Worm (Caenorhabditis elegans) whole organism, L2 larva: ENCODE results near the gene F16F9.4.

Source experiments
- C34F6.9 ChIP-seq: fragments of 150-350 bp; optimal IDR thresholded peaks from 2 replicates; lab custom pipeline; 2014; ENCODE audit warnings: missing biosample characterization, missing genetic modification characterization
- F13H6.1 ChIP-seq: sonication (generic microtip); optimal IDR thresholded peaks from 2 replicates; lab custom pipeline; 2016; ENCODE audit warnings: missing genetic modification characterization, missing compliant biosample characterization
- ZK546.5 ChIP-seq: sonication (generic microtip); optimal IDR thresholded peaks from 2 replicates; lab custom pipeline; 2017; ENCODE audit warnings: missing biosample characterization, missing genetic modification characterization
- blmp-1 ChIP-seq: sonication (generic microtip); optimal IDR thresholded peaks from 2 replicates; lab custom pipeline; 2017; ENCODE audit warnings: missing genetic modification characterization, mild to moderate bottlenecking, missing compliant biosample characterization, antibody characterized with exemption, moderate library complexity; ENCODE audit not compliant: insufficient read depth
- ceh-82 ChIP-seq: fragments of 150-350 bp; optimal IDR thresholded peaks from 2 replicates; lab custom pipeline; 2014; ENCODE audit warnings: missing biosample characterization, missing genetic modification characterization
- crh-2 ChIP-seq: sonication (generic microtip); optimal IDR thresholded peaks from 2 replicates; lab custom pipeline; 2017; ENCODE audit warnings: missing biosample characterization, missing genetic modification characterization
- egl-27 ChIP-seq: sonication (generic microtip); optimal IDR thresholded peaks from 3 replicates; lab custom pipeline; 2017; ENCODE audit warnings: missing biosample characterization, missing genetic modification reagents, missing genetic modification characterization
- elt-1 ChIP-seq: fragments of 150-350 bp; optimal IDR thresholded peaks from 2 replicates; lab custom pipeline; 2014; ENCODE audit warnings: missing biosample characterization, missing genetic modification characterization
- fos-1 ChIP-seq: fragments of 150-350 bp; optimal IDR thresholded peaks from 2 replicates; lab custom pipeline; 2014; ENCODE audit warnings: missing biosample characterization, missing genetic modification characterization
- gmeb-1 ChIP-seq: fragments of 150-350 bp; optimal IDR thresholded peaks from 2 replicates; lab custom pipeline; 2014; ENCODE audit warnings: missing biosample characterization, missing genetic modification characterization
- lin-11 ChIP-seq: fragments of 150-350 bp; sonication (generic microtip); optimal IDR thresholded peaks from 2 replicates; lab custom pipeline; 2014; ENCODE audit warnings: missing biosample characterization, missing genetic modification characterization, inconsistent platforms, mixed read lengths
- lin-13 ChIP-seq: fragments of 150-350 bp; optimal IDR thresholded peaks from 2 replicates; lab custom pipeline; 2014; ENCODE audit warnings: missing biosample characterization, missing genetic modification reagents, missing genetic modification characterization
- lin-39 ChIP-seq: fragments of 150-350 bp; optimal IDR thresholded peaks from 2 replicates; lab custom pipeline; 2014; ENCODE audit warnings: missing biosample characterization, missing genetic modification reagents, missing genetic modification characterization
- lsy-2 ChIP-seq, 2 experiments: fragments of 150-350 bp in 1 of 2; sonication (generic microtip) in 1 of 2; optimal IDR thresholded peaks; 2 replicates each; lab custom pipeline; 2014 to 2017; ENCODE audit warnings: missing biosample characterization in 2 of 2, missing genetic modification characterization in 2 of 2
- mab-5 ChIP-seq: fragments of 150-350 bp; optimal IDR thresholded peaks from 2 replicates; lab custom pipeline; 2014; ENCODE audit warnings: missing biosample characterization, missing genetic modification characterization
- mdl-1 ChIP-seq, 2 experiments: fragments of 150-350 bp in 1 of 2; sonication (generic microtip) in 1 of 2; optimal IDR thresholded peaks; 2 replicates each; lab custom pipeline; 2017; ENCODE audit warnings: missing biosample characterization in 2 of 2, missing genetic modification characterization in 2 of 2
- nhr-11 ChIP-seq: fragments of 150-350 bp; optimal IDR thresholded peaks from 2 replicates; lab custom pipeline; 2014; ENCODE audit warnings: missing biosample characterization, missing genetic modification characterization
- nhr-129 ChIP-seq: fragments of 150-350 bp; optimal IDR thresholded peaks from 2 replicates; lab custom pipeline; 2014; ENCODE audit warnings: missing biosample characterization, missing genetic modification characterization
- nhr-21 ChIP-seq: fragments of 150-350 bp; optimal IDR thresholded peaks from 2 replicates; lab custom pipeline; 2014; ENCODE audit warnings: missing biosample characterization, missing genetic modification characterization
- nhr-23 ChIP-seq: fragments of 150-350 bp; optimal IDR thresholded peaks from 2 replicates; lab custom pipeline; 2014; ENCODE audit warnings: missing biosample characterization, missing genetic modification reagents, missing genetic modification characterization
- nhr-237 ChIP-seq: fragments of 150-350 bp; optimal IDR thresholded peaks from 2 replicates; lab custom pipeline; 2014; ENCODE audit warnings: missing biosample characterization, missing genetic modification characterization
- nhr-6 ChIP-seq: fragments of 150-350 bp; optimal IDR thresholded peaks from 2 replicates; lab custom pipeline; 2014; ENCODE audit warnings: missing biosample characterization, missing genetic modification characterization
- nhr-77 ChIP-seq: fragments of 150-350 bp; optimal IDR thresholded peaks from 2 replicates; lab custom pipeline; 2014; ENCODE audit warnings: missing biosample characterization, missing genetic modification characterization
- sem-4 ChIP-seq: fragments of 150-350 bp; optimal IDR thresholded peaks from 2 replicates; lab custom pipeline; 2014; ENCODE audit warnings: missing biosample characterization, missing genetic modification reagents, missing genetic modification characterization
- skn-1 ChIP-seq: sonication (generic microtip); optimal IDR thresholded peaks from 2 replicates; lab custom pipeline; 2017; ENCODE audit warnings: missing biosample characterization, missing genetic modification characterization
- sma-3 ChIP-seq: sonication (generic microtip); optimal IDR thresholded peaks from 2 replicates; lab custom pipeline; 2016; ENCODE audit warnings: missing genetic modification reagents, missing genetic modification characterization, missing compliant biosample characterization
- sma-9 ChIP-seq, 2 experiments: fragments of 150-350 bp in 1 of 2; sonication (generic microtip) in 1 of 2; optimal IDR thresholded peaks; 2 replicates each; lab custom pipeline; 2014 to 2016; ENCODE audit warnings: missing genetic modification characterization in 2 of 2, mild to moderate bottlenecking in 1 of 2, missing biosample characterization in 1 of 2, missing compliant biosample characterization in 1 of 2, missing genetic modification reagents in 1 of 2, moderate library complexity in 1 of 2
- unc-55 ChIP-seq: fragments of 150-350 bp; sonication (generic microtip); optimal IDR thresholded peaks from 3 replicates; lab custom pipeline; 2014; ENCODE audit warnings: missing biosample characterization, missing genetic modification reagents, missing genetic modification characterization
- zag-1 ChIP-seq: fragments of 150-350 bp; optimal IDR thresholded peaks from 2 replicates; lab custom pipeline; 2014; ENCODE audit warnings: missing biosample characterization, missing genetic modification characterization
- ztf-4 ChIP-seq: fragments of 150-350 bp; optimal IDR thresholded peaks from 2 replicates; lab custom pipeline; 2014; ENCODE audit warnings: missing biosample characterization, missing genetic modification characterization

Gene F16F9.4

DNA sequence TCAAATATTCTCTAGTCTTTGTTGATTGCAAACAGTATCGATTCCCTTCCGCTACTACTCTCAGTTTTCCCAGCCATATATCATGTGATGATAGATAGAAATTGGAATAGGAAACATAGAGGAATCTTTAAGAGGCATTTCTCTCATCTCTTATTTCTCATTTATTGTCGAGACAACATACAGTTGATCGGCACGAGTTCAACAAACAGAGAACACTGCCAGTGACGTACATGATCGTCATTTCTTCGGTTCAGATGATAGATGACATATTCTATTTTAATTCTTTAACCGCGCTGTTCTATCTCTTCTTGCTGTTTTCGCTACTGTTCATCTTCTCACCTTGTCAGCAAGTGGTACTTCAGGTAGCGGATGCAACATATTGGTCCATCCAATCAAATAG is 12.0 kb upstream of the F16F9.4 start (continued):
- TF ChIP-seq crh-2 (tag; lab: Kevin White, UChicago) (peak; percentile 82), gmeb-1 (tag; lab: Kevin White, UChicago) (peak; percentile 63), nhr-237 (tag; lab: Kevin White, UChicago) (no peak), lin-11 (tag; lab: Kevin White, UChicago) (no peak), mdl-1 (tag; optimal IDR thresholded peaks at IDR 0.05; lab: Kevin White, UChicago) (peak; percentile 70 to 78), nhr-11 (tag; lab: Kevin White, UChicago) (no peak), fos-1 (tag; lab: Kevin White, UChicago) (peak; percentile 62), blmp-1 (peak; percentile 87), nhr-77 (no peak), lsy-2 (tag; optimal IDR thresholded peaks at IDR 0.05; lab: Kevin White, UChicago) (peak in 1 of 2 experiments; percentile 69), sem-4 (tag; lab: Kevin White, UChicago) (peak; percentile 89), ceh-82 (tag; lab: Kevin White, UChicago) (no peak), ZK546.5 (tag; lab: Kevin White, UChicago) (no peak), nhr-21 (tag; lab: Kevin White, UChicago) (peak; percentile 98), C34F6.9 (tag; lab: Kevin White, UChicago) (no peak)

DNA sequence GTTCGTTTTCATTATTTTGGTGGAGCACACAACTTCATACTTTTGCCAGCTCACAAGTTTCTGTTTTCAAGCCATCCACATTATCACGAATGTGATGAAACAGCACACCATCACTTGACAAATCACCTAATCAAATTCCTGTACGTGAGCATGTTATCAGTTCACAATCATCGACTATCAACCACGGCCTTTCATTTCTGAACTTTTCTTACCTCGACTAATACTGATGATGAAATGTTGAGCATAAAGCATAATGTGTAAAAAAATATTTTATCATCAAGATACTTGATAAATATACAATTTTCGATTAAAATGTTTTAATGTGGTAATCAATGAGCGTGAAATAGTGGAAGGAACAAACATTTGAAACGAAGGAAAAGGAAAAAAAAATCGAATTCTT is 10.3 kb upstream of the F16F9.4 start:
- TF ChIP-seq mdl-1 (tag; optimal IDR thresholded peaks at IDR 0.05; lab: Kevin White, UChicago) (peak in 1 of 2 experiments; percentile 17), nhr-129 (tag; lab: Kevin White, UChicago) (peak; percentile 69), egl-27 (tag; lab: Kevin White, UChicago) (peak; percentile 56), crh-2 (tag; lab: Kevin White, UChicago) (peak; percentile 83), zag-1 (no peak), unc-55 (GFP tag; lab: Kevin White, UChicago) (no peak), lsy-2 (tag; optimal IDR thresholded peaks at IDR 0.05; lab: Kevin White, UChicago) (peak in 1 of 2 experiments; percentile 11), ZK546.5 (tag; lab: Kevin White, UChicago) (no peak), nhr-6 (tag; lab: Kevin White, UChicago) (no peak), sma-3 (GFP tag; lab: Kevin White, UChicago) (peak; percentile 53), blmp-1 (no peak), nhr-21 (tag; lab: Kevin White, UChicago) (peak; percentile 40), F13H6.1 (tag; lab: Kevin White, UChicago) (peak; percentile 39), lin-39 (tag; lab: Kevin White, UChicago) (no peak), skn-1 (tag; lab: Kevin White, UChicago) (peak; percentile 31), gmeb-1 (tag; lab: Kevin White, UChicago) (peak; percentile 42), fos-1 (tag; lab: Kevin White, UChicago) (peak; percentile 91), mab-5 (tag; lab: Kevin White, UChicago) (no peak), ztf-4 (no peak), sma-9 (GFP tag; optimal IDR thresholded peaks at IDR 0.05; lab: Kevin White, UChicago) (peak; percentile 94), sma-9 (tag; optimal IDR thresholded peaks at IDR 0.05; lab: Kevin White, UChicago) (no peak)

DNA sequence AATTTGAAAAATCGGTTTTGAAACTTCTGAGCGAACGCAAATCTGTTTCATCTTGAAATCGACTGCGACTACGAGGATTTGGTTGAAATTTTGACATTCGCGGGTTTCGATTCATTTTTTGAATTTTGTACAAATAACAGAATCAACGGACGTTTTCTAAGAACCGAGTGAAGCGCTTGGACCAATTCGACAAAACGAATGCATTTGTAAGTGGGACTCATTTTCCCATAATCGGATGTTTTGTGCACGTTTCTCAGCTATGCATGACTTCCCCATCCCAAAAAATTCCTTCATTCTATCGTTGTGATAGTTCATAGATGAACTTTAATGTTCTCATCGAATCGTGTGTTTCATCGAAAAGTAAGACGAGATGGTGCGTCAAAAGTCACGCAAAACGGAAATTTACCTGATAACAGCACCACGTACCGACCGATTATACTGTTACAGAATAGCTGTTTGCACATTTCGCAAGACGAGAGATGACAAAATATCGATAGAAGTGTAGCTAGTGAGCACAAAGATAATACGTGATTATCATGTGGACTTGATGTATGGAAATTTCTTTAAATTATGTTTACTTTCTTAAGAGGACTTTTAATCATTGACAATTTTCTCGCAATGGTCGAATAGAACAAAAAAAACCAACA is 7.1 kb upstream of the F16F9.4 start, which contains the start of gene mec-10:
mec-10 (minus strand) TSS at position 189 of the 647 bp plus-strand sequence.
- peak; percentile 65 for TF ChIP-seq sma-9 (GFP tag; optimal IDR thresholded peaks at IDR 0.05; lab: Kevin White, UChicago)
- no peak for TF ChIP-seq sma-9 (tag; optimal IDR thresholded peaks at IDR 0.05; lab: Kevin White, UChicago)
- TF ChIP-seq nhr-23 (tag; lab: Kevin White, UChicago): no peak
- peak; percentile 87 for TF ChIP-seq fos-1 (tag; lab: Kevin White, UChicago)
- no peak for TF ChIP-seq lin-13 (GFP tag; lab: Kevin White, UChicago)
- TF ChIP-seq elt-1 (tag; lab: Kevin White, UChicago): no peak
- TF ChIP-seq unc-55 (GFP tag; lab: Kevin White, UChicago): peak; percentile 66
- peak; percentile 65 for TF ChIP-seq crh-2 (tag; lab: Kevin White, UChicago)
- TF ChIP-seq sma-3 (GFP tag; lab: Kevin White, UChicago): peak; percentile 3
- TF ChIP-seq gmeb-1 (tag; lab: Kevin White, UChicago): peak; percentile 20

DNA sequence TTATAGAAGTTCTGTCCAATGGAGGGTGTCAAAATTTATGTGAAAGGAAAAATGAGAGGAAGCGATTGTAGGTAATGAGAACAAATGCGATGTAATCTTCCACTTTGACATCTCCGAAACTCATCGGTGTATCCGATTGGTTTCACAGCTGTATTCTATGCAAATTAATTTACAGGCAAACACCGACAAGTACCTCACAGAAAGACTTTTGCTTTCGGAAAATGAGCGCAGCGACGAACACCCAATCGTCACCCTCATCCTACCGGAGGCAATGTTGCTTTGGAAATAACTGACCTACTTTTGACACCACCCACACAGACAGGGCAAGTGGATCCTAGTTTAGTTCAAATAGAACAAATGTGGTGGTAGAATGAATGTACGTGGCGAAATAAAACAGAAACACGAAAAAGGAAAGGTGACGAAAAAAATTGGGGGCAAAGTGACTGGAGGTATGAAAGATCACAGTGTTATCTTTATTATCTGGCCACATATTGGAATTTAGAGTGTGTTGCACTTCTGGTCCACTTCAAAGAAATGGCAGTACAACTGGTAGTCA is 807 bp upstream of the F16F9.4 start:
- no peak for TF ChIP-seq nhr-237 (tag; lab: Kevin White, UChicago)
- TF ChIP-seq crh-2 (tag; lab: Kevin White, UChicago): no peak
- no peak for TF ChIP-seq lin-13 (GFP tag; lab: Kevin White, UChicago)
- TF ChIP-seq nhr-23 (tag; lab: Kevin White, UChicago): no peak
- peak; percentile 15 for TF ChIP-seq elt-1 (tag; lab: Kevin White, UChicago)
- no peak for TF ChIP-seq sma-3 (GFP tag; lab: Kevin White, UChicago)
